Worm (Caenorhabditis elegans) whole organism, L1 larva: ENCODE measurements around the gene cdr-1.

ENCODE experiments used
- dsc-1 ChIP-seq: sonication (generic microtip); optimal IDR thresholded peaks from 2 replicates; lab custom pipeline; 2016; ENCODE audit warnings: mild to moderate bottlenecking, missing genetic modification characterization, missing compliant biosample characterization
- mab-9 ChIP-seq: fragments of 200-800 bp; sonication (Bioruptor generic); IDR thresholded peaks from 2 replicates; pipeline ENCODE4 v1.3.6; 2022; ENCODE audit warnings: missing genetic modification reagents, missing genetic modification characterization, missing compliant biosample characterization
- pqm-1 ChIP-seq: sonication (generic microtip); optimal IDR thresholded peaks from 3 replicates; lab custom pipeline; 2017; ENCODE audit warnings: missing biosample characterization, missing genetic modification characterization
- tbx-2 ChIP-seq: sonication (generic microtip); optimal IDR thresholded peaks from 2 replicates; lab custom pipeline; 2016; ENCODE audit warnings: missing genetic modification characterization, missing compliant biosample characterization

DNA sequence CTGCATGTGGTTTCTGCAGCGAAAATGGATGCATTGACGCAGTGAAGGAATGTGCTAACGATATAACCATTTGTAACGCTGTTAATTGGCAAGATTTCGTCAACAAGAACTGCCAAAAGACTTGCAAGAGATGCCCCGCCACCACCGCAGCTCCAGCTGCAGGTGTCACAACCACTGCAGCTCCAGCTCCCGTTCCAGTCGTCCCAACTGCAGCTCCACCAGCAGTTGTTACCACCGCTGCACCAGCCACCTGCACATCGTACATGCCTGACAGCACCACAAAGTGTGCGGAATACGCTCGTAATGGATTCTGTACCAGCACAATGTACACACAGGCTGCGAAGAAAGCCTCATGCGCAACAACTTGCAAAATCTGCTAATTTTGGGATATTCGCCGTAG is 8.4 kb upstream of the cdr-1 start:
- TF ChIP-seq pqm-1 (tag; lab: Kevin White, UChicago) (no peak), tbx-2 (tag; lab: Kevin White, UChicago) (no peak), mab-9 (GFP tag; lab: Robert Waterston, UW) (no peak), dsc-1 (no peak)
